Worm (Caenorhabditis elegans) whole organism, L1 larva: ENCODE data around the gene C33D3.4.

Experiments
- C04F5.9 ChIP-seq: sonication (generic microtip); optimal IDR thresholded peaks from 2 replicates; lab custom pipeline; 2016; ENCODE audit warnings: missing genetic modification characterization, missing compliant biosample characterization
- C16A3.4 ChIP-seq: fragments of 150-350 bp; optimal IDR thresholded peaks from 2 replicates; lab custom pipeline; 2014; ENCODE audit warnings: missing biosample characterization, missing genetic modification characterization
- C34B4.2 ChIP-seq: sonication (generic microtip); optimal IDR thresholded peaks from 2 replicates; lab custom pipeline; 2017; ENCODE audit warnings: mild to moderate bottlenecking, missing genetic modification characterization, missing compliant biosample characterization
- aha-1 ChIP-seq: fragments of 150-350 bp; optimal IDR thresholded peaks from 2 replicates; lab custom pipeline; 2014; ENCODE audit warnings: missing biosample characterization, missing genetic modification characterization
- alr-1 ChIP-seq: fragments of 200-800 bp; sonication (Bioruptor generic); optimal IDR thresholded peaks from 2 replicates; lab custom pipeline; 2018; ENCODE audit warnings: borderline replicate concordance, mild to moderate bottlenecking, missing genetic modification characterization, missing compliant biosample characterization
- ceh-63 ChIP-seq: fragments of 200-800 bp; sonication (Bioruptor generic); optimal IDR thresholded peaks from 2 replicates; lab custom pipeline; 2018; ENCODE audit warnings: mild to moderate bottlenecking, missing genetic modification characterization, missing compliant biosample characterization
- ceh-8 ChIP-seq: fragments of 200-800 bp; sonication (Bioruptor generic); optimal IDR thresholded peaks from 2 replicates; lab custom pipeline; 2018; ENCODE audit warnings: mild to moderate bottlenecking, missing genetic modification characterization, moderate library complexity, missing compliant biosample characterization
- ces-1 ChIP-seq: fragments of 150-350 bp; optimal IDR thresholded peaks from 2 replicates; lab custom pipeline; 2014; ENCODE audit warnings: missing biosample characterization, missing genetic modification reagents, missing genetic modification characterization
- efl-1 ChIP-seq, 4 experiments: fragments of 150-350 bp; optimal IDR thresholded peaks in 3 of 4; peaks in 1 of 4; 1 replicate in 1 of 4; 2 replicates in 3 of 4; lab custom pipeline; 2014; ENCODE audit warnings: missing biosample characterization in 2 of 4, missing genetic modification characterization in 2 of 4, missing genetic modification reagents in 2 of 4
- egl-13 ChIP-seq: sonication (generic microtip); optimal IDR thresholded peaks from 2 replicates; lab custom pipeline; 2016; ENCODE audit warnings: missing genotype, missing genetic modification reagents, missing genetic modification characterization, missing compliant biosample characterization
- egl-27 ChIP-seq, 2 experiments: fragments of 150-350 bp in 1 of 2; sonication (generic microtip); optimal IDR thresholded peaks; 3 replicates each; lab custom pipeline; 2017 to 2018; ENCODE audit warnings: missing biosample characterization in 2 of 2, missing genetic modification characterization in 2 of 2, missing genetic modification reagents in 2 of 2
- elt-2 ChIP-seq: sonication (generic microtip); optimal IDR thresholded peaks from 2 replicates; lab custom pipeline; 2016; ENCODE audit warnings: missing genetic modification characterization, mild to moderate bottlenecking, inconsistent platforms, missing compliant biosample characterization, missing genetic modification reagents
- elt-3 ChIP-seq, 6 experiments: fragments of 150-350 bp in 1 of 6; sonication (generic microtip); optimal IDR thresholded peaks; 2 replicates each; lab custom pipeline; 2017 to 2018; ENCODE audit warnings: missing biosample characterization in 6 of 6, missing genetic modification characterization in 6 of 6, inconsistent platforms in 1 of 6
- fkh-4 ChIP-seq: sonication (generic microtip); optimal IDR thresholded peaks from 2 replicates; lab custom pipeline; 2016; ENCODE audit warnings: missing compliant biosample characterization, missing genetic modification characterization, borderline replicate concordance
- grh-1 ChIP-seq: fragments of 200-800 bp; sonication (Bioruptor generic); IDR thresholded peaks from 2 replicates; pipeline ENCODE4 v1.3.6; 2022; ENCODE audit warnings: missing genetic modification reagents, missing genetic modification characterization, missing compliant biosample characterization
- hlh-17 ChIP-seq: fragments of 200-800 bp; sonication (Bioruptor generic); optimal IDR thresholded peaks from 2 replicates; lab custom pipeline; 2018; ENCODE audit warnings: missing genetic modification characterization, mild to moderate bottlenecking, missing compliant biosample characterization, moderate library complexity, borderline replicate concordance
- hlh-4 ChIP-seq: sonication (generic microtip); optimal IDR thresholded peaks from 2 replicates; lab custom pipeline; 2016; ENCODE audit warnings: mild to moderate bottlenecking, missing genetic modification characterization, missing compliant biosample characterization
- hpl-2 ChIP-seq: fragments of 150-350 bp; optimal IDR thresholded peaks from 2 replicates; lab custom pipeline; 2014; ENCODE audit warnings: missing biosample characterization, missing genetic modification reagents, missing genetic modification characterization
- irx-1 ChIP-seq: sonication (generic microtip); optimal IDR thresholded peaks from 2 replicates; lab custom pipeline; 2016; ENCODE audit warnings: missing genetic modification characterization, missing compliant biosample characterization
- lin-13 ChIP-seq: fragments of 150-350 bp; optimal IDR thresholded peaks from 2 replicates; lab custom pipeline; 2014; ENCODE audit warnings: missing biosample characterization, missing genetic modification reagents, missing genetic modification characterization
- lin-15B ChIP-seq: fragments of 150-350 bp; sonication (generic microtip); optimal IDR thresholded peaks from 3 replicates; lab custom pipeline; 2014; ENCODE audit warnings: missing biosample characterization, missing genetic modification characterization
- lin-39 ChIP-seq: fragments of 150-350 bp; optimal IDR thresholded peaks from 2 replicates; lab custom pipeline; 2014; ENCODE audit warnings: missing biosample characterization, missing genetic modification reagents, missing genetic modification characterization
- lir-3 ChIP-seq: sonication (generic microtip); optimal IDR thresholded peaks from 2 replicates; lab custom pipeline; 2016; ENCODE audit warnings: mild to moderate bottlenecking, missing genetic modification characterization, moderate library complexity, missing compliant biosample characterization; ENCODE audit not compliant: poor library complexity
- lsy-2 ChIP-seq, 2 experiments: fragments of 150-350 bp; optimal IDR thresholded peaks; 2 replicates each; lab custom pipeline; 2014; ENCODE audit warnings: missing biosample characterization in 2 of 2, missing genetic modification characterization in 2 of 2
- mab-9 ChIP-seq: fragments of 200-800 bp; sonication (Bioruptor generic); IDR thresholded peaks from 2 replicates; pipeline ENCODE4 v1.3.6; 2022; ENCODE audit warnings: missing genetic modification reagents, missing genetic modification characterization, missing compliant biosample characterization
- mdl-1 ChIP-seq, 2 experiments: fragments of 150-350 bp; optimal IDR thresholded peaks; 2 replicates each; lab custom pipeline; 2014 to 2017; ENCODE audit warnings: missing biosample characterization in 2 of 2, missing genetic modification characterization in 2 of 2, inconsistent platforms in 1 of 2
- mef-2 ChIP-seq: fragments of 150-350 bp; optimal IDR thresholded peaks from 2 replicates; lab custom pipeline; 2014; ENCODE audit warnings: missing biosample characterization, missing genetic modification characterization
- nhr-11 ChIP-seq: fragments of 150-350 bp; optimal IDR thresholded peaks from 2 replicates; lab custom pipeline; 2014; ENCODE audit warnings: missing biosample characterization, missing genetic modification characterization
- nhr-12 ChIP-seq: sonication (generic microtip); optimal IDR thresholded peaks from 2 replicates; lab custom pipeline; 2017; ENCODE audit warnings: missing biosample characterization, missing genetic modification characterization
- nhr-47 ChIP-seq: sonication (generic microtip); optimal IDR thresholded peaks from 2 replicates; lab custom pipeline; 2016; ENCODE audit warnings: mild to moderate bottlenecking, missing genetic modification characterization, moderate library complexity, missing compliant biosample characterization
- nhr-77 ChIP-seq: fragments of 150-350 bp; optimal IDR thresholded peaks from 2 replicates; lab custom pipeline; 2014; ENCODE audit warnings: missing biosample characterization, missing genetic modification characterization
- nhr-84 ChIP-seq: sonication (generic microtip); optimal IDR thresholded peaks from 2 replicates; lab custom pipeline; 2017; ENCODE audit warnings: missing biosample characterization, missing genetic modification characterization
- nhr-85 ChIP-seq: sonication (generic microtip); peaks from one replicate; lab custom pipeline; 2016; ENCODE audit warnings: missing genetic modification characterization, inconsistent platforms, missing compliant biosample characterization
- pqm-1 ChIP-seq: sonication (generic microtip); optimal IDR thresholded peaks from 3 replicates; lab custom pipeline; 2017; ENCODE audit warnings: missing biosample characterization, missing genetic modification characterization
- rnt-1 ChIP-seq: sonication (generic microtip); optimal IDR thresholded peaks from 2 replicates; lab custom pipeline; 2016; ENCODE audit warnings: mild to moderate bottlenecking, missing genetic modification characterization, moderate library complexity, missing compliant biosample characterization
- skn-1 ChIP-seq: fragments of 150-350 bp; optimal IDR thresholded peaks from 2 replicates; lab custom pipeline; 2014; ENCODE audit warnings: missing biosample characterization, missing genetic modification characterization
- snpc-4 ChIP-seq: fragments of 150-350 bp; optimal IDR thresholded peaks from 2 replicates; lab custom pipeline; 2014; ENCODE audit warnings: missing biosample characterization, missing genetic modification characterization
- snu-23 ChIP-seq: sonication (generic microtip); optimal IDR thresholded peaks from 2 replicates; lab custom pipeline; 2016; ENCODE audit warnings: missing genetic modification characterization, missing compliant biosample characterization
- sup-37 ChIP-seq: fragments of 200-800 bp; sonication (Bioruptor generic); optimal IDR thresholded peaks from 2 replicates; lab custom pipeline; 2018; ENCODE audit warnings: mild to moderate bottlenecking, missing genetic modification characterization, missing compliant biosample characterization
- swsn-7 ChIP-seq: sonication (generic microtip); optimal IDR thresholded peaks from 2 replicates; lab custom pipeline; 2016; ENCODE audit warnings: missing genetic modification characterization, missing compliant biosample characterization
- tlp-1 ChIP-seq: fragments of 150-350 bp; optimal IDR thresholded peaks from 2 replicates; lab custom pipeline; 2014; ENCODE audit warnings: missing biosample characterization, missing genetic modification characterization
- unc-30 ChIP-seq: sonication (generic microtip); optimal IDR thresholded peaks from 2 replicates; lab custom pipeline; 2017; ENCODE audit warnings: missing biosample characterization, missing genetic modification characterization
- unc-98 ChIP-seq: fragments of 200-800 bp; sonication (Bioruptor generic); IDR thresholded peaks from 2 replicates; pipeline ENCODE4 v1.3.6; 2022; ENCODE audit warnings: missing genetic modification characterization, missing compliant biosample characterization
- vab-15 ChIP-seq: sonication (generic microtip); optimal IDR thresholded peaks from 2 replicates; lab custom pipeline; 2017; ENCODE audit warnings: missing genotype, mild to moderate bottlenecking, missing genetic modification characterization, missing compliant biosample characterization
- xbp-1 ChIP-seq: sonication (generic microtip); optimal IDR thresholded peaks from 2 replicates; lab custom pipeline; 2016; ENCODE audit warnings: missing genetic modification characterization, missing compliant biosample characterization
- zip-4 ChIP-seq: fragments of 200-800 bp; sonication (Bioruptor generic); optimal IDR thresholded peaks from 2 replicates; lab custom pipeline; 2018; ENCODE audit warnings: mild to moderate bottlenecking, missing genetic modification characterization, moderate library complexity, missing compliant biosample characterization

The C33D3.4 gene

DNA sequence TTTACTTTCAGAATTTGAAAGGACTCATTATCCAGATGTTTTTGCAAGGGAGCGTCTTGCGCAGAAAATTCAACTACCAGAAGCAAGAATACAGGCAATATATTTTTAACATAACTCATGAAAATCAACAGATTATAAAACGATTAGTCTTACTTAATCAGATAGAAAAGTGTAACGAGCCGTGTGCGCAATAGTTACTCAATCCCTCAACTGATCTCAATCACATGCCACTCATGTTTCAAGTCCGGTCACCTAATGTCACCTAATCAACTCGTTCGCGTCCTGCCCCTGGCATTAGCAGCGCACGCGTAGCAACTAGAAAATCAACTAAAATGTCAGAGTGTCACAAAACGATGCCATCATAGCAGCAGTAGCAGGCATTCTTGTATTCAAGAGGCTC is 27.7 kb downstream of the C33D3.4 start:
- TF ChIP-seq tlp-1: no peak
- TF ChIP-seq fkh-4 (tag; lab: Kevin White, UChicago): no peak
- TF ChIP-seq grh-1: 0 out of 2 replicates have a peak, but pooled peaks have one; percentile 19
- TF ChIP-seq nhr-84 (tag; lab: Kevin White, UChicago): no peak
- no peak for TF ChIP-seq vab-15 (tag; lab: Kevin White, UChicago)
- TF ChIP-seq nhr-85: peak; percentile 74

DNA sequence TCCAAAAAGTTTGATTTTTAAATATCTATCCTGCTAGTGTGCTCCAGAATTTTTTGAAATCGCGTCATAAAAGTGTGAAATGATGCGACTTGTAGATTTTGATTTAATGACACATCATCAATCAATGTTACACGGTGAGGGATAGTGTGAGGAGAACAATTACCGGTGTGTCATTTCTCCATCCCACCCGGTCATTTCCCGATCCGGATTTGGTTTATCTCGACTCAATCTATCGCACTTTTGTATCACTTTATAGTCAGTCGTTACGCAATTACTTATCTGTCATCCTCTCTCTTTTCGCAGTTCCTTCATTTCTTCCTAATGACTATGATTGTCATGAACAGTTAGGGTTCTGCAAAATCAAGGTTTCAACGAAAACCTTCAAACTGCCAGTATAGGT is 31.3 kb downstream of the C33D3.4 start:
- no peak for TF ChIP-seq grh-1
- TF ChIP-seq efl-1 (optimal IDR thresholded peaks at IDR 0.05; lab: Kevin White, UChicago): no peak
- peak in 1 of 2 experiments; percentile 71 for TF ChIP-seq efl-1 (GFP tag; optimal IDR thresholded peaks at IDR 0.05 in 1 of 2; lab: Kevin White, UChicago)

DNA sequence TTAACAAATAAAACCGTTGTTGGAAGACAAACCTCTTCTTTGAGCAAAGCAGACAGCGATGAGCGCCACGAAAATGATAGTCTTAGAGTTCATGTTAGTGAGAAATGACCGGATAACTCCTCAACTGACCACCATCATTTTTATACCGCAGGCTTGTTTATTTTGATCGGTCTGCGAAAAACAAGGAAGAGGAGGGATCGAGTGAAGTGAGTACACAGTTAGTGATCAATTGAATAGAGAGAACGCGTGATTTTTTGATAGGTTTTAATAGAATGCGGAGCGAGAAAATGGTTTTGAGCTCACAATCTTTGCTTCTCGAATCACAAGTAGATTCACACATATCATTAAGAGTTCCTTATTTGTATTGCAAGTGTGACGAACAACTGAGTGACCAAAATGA is 32.5 kb downstream of the C33D3.4 start, which contains the start of gene F14F3.4:
TSS of gene F14F3.4 (minus strand) at position 101 of the 400 bp plus-strand sequence.
- TF ChIP-seq elt-2 (tag; lab: Kevin White, UChicago) (no peak), nhr-77 (tag; lab: Kevin White, UChicago) (no peak), skn-1 (tag; lab: Kevin White, UChicago) (no peak), swsn-7 (tag; lab: Kevin White, UChicago) (no peak), hlh-4 (tag; lab: Kevin White, UChicago) (no peak), mdl-1 (tag; optimal IDR thresholded peaks at IDR 0.05; lab: Kevin White, UChicago) (no peak), aha-1 (no peak), nhr-11 (no peak), egl-13 (no peak), elt-3 (tag; optimal IDR thresholded peaks at IDR 0.05; lab: Kevin White, UChicago) (no peak), nhr-12 (no peak), hpl-2 (no peak), nhr-85 (no peak), pqm-1 (no peak), hlh-17 (no peak), snu-23 (GFP tag; lab: Kevin White, UChicago) (no peak), nhr-84 (tag; lab: Kevin White, UChicago) (no peak), alr-1 (no peak)

DNA sequence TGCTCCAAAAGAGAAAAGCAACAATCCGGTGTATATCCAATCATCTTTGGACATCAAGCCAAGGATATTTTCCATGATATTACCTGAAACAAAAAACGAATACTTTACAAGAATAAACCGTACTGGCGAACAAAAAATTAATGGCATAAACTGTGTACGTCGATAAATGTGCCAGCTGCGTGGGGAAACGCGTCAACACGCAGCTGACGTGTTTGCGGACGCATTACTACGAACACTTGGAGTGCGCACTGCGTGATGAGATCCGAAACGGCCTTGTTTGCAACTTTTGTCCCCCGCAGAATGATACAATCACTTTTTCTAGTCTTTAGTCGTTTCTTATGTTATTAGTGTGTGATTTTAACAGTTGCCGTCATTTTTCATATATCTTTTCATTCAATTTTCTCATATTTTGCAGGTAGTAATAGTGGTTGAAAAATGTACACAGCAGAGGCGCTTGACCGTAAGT is 35.7 kb downstream of the C33D3.4 start, which contains the start of the genes mboa-7 and git-1:
TSS of gene mboa-7 (minus strand) at position 83 of the 466 bp plus-strand sequence.
TSS of gene git-1 (plus strand) at position 416 of the 466 bp plus-strand sequence.
- TF ChIP-seq hpl-2 (peak; percentile 65), snpc-4 (tag; lab: Kevin White, UChicago) (no peak), rnt-1 (peak; percentile 77), irx-1 (tag; lab: Kevin White, UChicago) (no peak), swsn-7 (tag; lab: Kevin White, UChicago) (peak; percentile 61), mab-9 (GFP tag; lab: Robert Waterston, UW) (no peak), zip-4 (no peak), C16A3.4 (tag; lab: Kevin White, UChicago) (peak; percentile 71), C34B4.2 (tag; lab: Kevin White, UChicago) (no peak), ceh-63 (GFP tag; lab: Kevin White, UChicago) (no peak), sup-37 (GFP tag; lab: Kevin White, UChicago) (no peak), lir-3 (tag; lab: Kevin White, UChicago) (no peak), mef-2 (no peak), C04F5.9 (tag; lab: Kevin White, UChicago) (no peak), nhr-47 (peak; percentile 63), lin-15B (tag; lab: Kevin White, UChicago) (no peak), lin-39 (no peak), elt-3 (tag; optimal IDR thresholded peaks at IDR 0.05; lab: Kevin White, UChicago) (peak in 3 of 6 experiments; percentile 30 to 74 (median 57)), nhr-11 (no peak), xbp-1 (tag; lab: Kevin White, UChicago) (peak; percentile 45), efl-1 (optimal IDR thresholded peaks at IDR 0.05; lab: Kevin White, UChicago) (peak; percentile 42 to 49), efl-1 (GFP tag; optimal IDR thresholded peaks at IDR 0.05 in 1 of 2; lab: Kevin White, UChicago) (peak; percentile 12 to 92), lin-13 (no peak), egl-27 (tag; optimal IDR thresholded peaks at IDR 0.05; lab: Kevin White, UChicago) (no peak), lsy-2 (tag; optimal IDR thresholded peaks at IDR 0.05; lab: Kevin White, UChicago) (peak; percentile 66 to 73), nhr-84 (tag; lab: Kevin White, UChicago) (no peak), nhr-77 (tag; lab: Kevin White, UChicago) (peak; percentile 45), ceh-8 (GFP tag; lab: Kevin White, UChicago) (no peak), ces-1 (GFP tag; lab: Kevin White, UChicago) (no peak), unc-98 (no peak), unc-30 (tag; lab: Kevin White, UChicago) (no peak)
